Worm (Caenorhabditis elegans): Measurements from ENCODE around the gene F41E7.9.

DNA sequence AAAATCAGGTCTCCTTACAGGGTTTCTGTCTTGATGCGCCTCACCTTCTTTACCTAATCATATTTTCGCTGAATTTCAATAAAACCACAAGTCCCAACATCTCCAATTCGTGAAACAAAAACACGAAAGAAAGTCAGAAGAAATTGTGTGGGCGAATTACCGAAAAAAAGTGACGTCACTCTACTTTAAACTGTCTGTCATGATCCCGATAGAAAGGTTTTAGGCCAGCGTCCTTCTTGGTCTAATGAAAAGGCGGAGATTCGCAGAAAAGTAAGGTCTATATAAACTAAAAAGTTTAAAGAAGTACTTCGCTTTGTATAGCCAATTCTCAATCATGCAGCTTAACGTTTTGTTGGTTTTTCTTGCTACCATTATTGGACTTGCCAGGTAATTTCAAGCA is 9.5 kb downstream of the F41E7.9 start, which contains the start of gene cnc-8:
- TF ChIP-seq ceh-28 (tag; optimal IDR thresholded peaks at IDR 0.05), result no peak
- peak; percentile 56 for TF ChIP-seq nhr-25 (tag; optimal IDR thresholded peaks at IDR 0.05)
- TF ChIP-seq egl-27 (tag; optimal IDR thresholded peaks at IDR 0.05), result no peak
- TF ChIP-seq ceh-82 (tag; optimal IDR thresholded peaks at IDR 0.05), result no peak
- TF ChIP-seq aly-2 (tag; optimal IDR thresholded peaks at IDR 0.05), result no peak
- TF ChIP-seq nhr-23 (tag; optimal IDR thresholded peaks at IDR 0.05), result peak; percentile 69
- TF ChIP-seq egl-5 (tag; optimal IDR thresholded peaks at IDR 0.05), result no peak
- no peak for TF ChIP-seq pha-4 (tag; optimal IDR thresholded peaks at IDR 0.05)
- no peak for TF ChIP-seq daf-12 (tag; optimal IDR thresholded peaks at IDR 0.05)
- TF ChIP-seq snpc-4 (tag; optimal IDR thresholded peaks at IDR 0.05), result no peak
- TF ChIP-seq nhr-77 (tag; optimal IDR thresholded peaks at IDR 0.05), result no peak

Data from whole organism, L3 larva.